Fruit fly (Drosophila melanogaster): Measurements from ENCODE around the gene CG6576.

The CG6576 gene

DNA sequence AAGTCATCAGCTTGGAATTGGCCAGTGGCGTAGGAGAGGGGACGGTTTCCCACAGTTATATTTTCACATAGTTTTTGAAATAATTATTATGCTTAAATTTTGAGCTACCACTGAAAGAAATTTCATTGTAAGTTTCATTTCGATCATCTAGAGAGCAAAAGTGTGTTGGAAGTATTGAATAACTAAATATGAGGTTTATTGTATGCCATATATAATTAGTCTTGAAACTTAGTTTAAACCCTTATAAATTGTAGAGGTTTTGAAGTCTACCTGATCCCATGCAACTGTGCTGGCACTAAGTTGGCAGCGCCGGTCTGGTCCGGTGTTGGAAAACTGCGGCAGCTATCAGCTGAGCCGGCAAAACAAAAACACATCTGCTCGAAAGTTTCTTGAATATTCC lies 34.6 kb upstream of the CG6576 start, which contains the start of the genes CG32022 and CG6511 (continued):
- TF ChIP-seq slp2 (GFP tag; optimal IDR thresholded peaks at IDR 0.05) (peak; percentile 97), CG10654 (GFP tag; optimal IDR thresholded peaks at IDR 0.05) (peak; percentile 97), Side (GFP tag; optimal IDR thresholded peaks at IDR 0.05) (peak; percentile 96), CG18619 (GFP tag; optimal IDR thresholded peaks at IDR 0.05) (peak; percentile 97), CG11560 (tag; IDR thresholded peaks at IDR 0.05) (peak; percentile 91), Hmr (GFP tag; optimal IDR thresholded peaks at IDR 0.05) (peak; percentile 97), br (optimal IDR thresholded peaks at IDR 0.05) (no peak), fru (optimal IDR thresholded peaks at IDR 0.05) (no peak), Myb (GFP tag; optimal IDR thresholded peaks at IDR 0.05) (peak; percentile 88), CG18011 (GFP tag; optimal IDR thresholded peaks at IDR 0.05) (peak; percentile 86), sisA (GFP tag; IDR thresholded peaks at IDR 0.05) (peak; percentile 97), CG4404 (GFP tag; IDR thresholded peaks at IDR 0.05) (peak; percentile 98), CG11398 (GFP tag; optimal IDR thresholded peaks at IDR 0.05) (peak; percentile 93), slou (GFP tag; optimal IDR thresholded peaks at IDR 0.05) (peak; percentile 94), CG2889 (GFP tag; IDR thresholded peaks at IDR 0.05) (peak; percentile 92), CG8388 (GFP tag; optimal IDR thresholded peaks at IDR 0.05) (peak; percentile 94), CG2116 (GFP tag; optimal IDR thresholded peaks at IDR 0.05) (peak; percentile 95), pfk (GFP tag; optimal IDR thresholded peaks at IDR 0.05) (peak; percentile 67), lov (optimal IDR thresholded peaks at IDR 0.05) (no peak), lov (GFP tag; IDR thresholded peaks at IDR 0.05) (peak; percentile 84; the same call in 2 of the 3 replicates), CG15011 (GFP tag; optimal IDR thresholded peaks at IDR 0.05) (peak; percentile 93), shn (GFP tag; optimal IDR thresholded peaks at IDR 0.05) (peak; percentile 99), sug (tag; optimal IDR thresholded peaks at IDR 0.05) (peak; percentile 98), ken (GFP tag; IDR thresholded peaks at IDR 0.05) (peak; percentile 94), CG8290 (GFP tag; optimal IDR thresholded peaks at IDR 0.05) (peak; percentile 95), CG8290 (tag; optimal IDR thresholded peaks at IDR 0.05) (peak in 1 of 2 experiments; percentile 90), CG13287 (GFP tag; IDR thresholded peaks at IDR 0.05; ENCODE audit: partially characterized antibody) (peak; percentile 49), CG10431 (GFP tag; optimal IDR thresholded peaks at IDR 0.05) (peak; percentile 96), CG4854 (GFP tag; optimal IDR thresholded peaks at IDR 0.05) (peak; percentile 95), Aef1 (GFP tag; IDR thresholded peaks at IDR 0.05) (peak; percentile 97), CG32532 (GFP tag; IDR thresholded peaks at IDR 0.05) (peak; percentile 97), CG14050 (GFP tag; IDR thresholded peaks at IDR 0.05) (peak; percentile 94), Atf6 (GFP tag; IDR thresholded peaks at IDR 0.05) (peak; percentile 95), Ets65A (GFP tag) (peak; percentile 100), Hey (tag; optimal IDR thresholded peaks at IDR 0.05) (peak; percentile 83), Doc2 (GFP tag; IDR thresholded peaks at IDR 0.05) (peak; percentile 87), vnd (GFP tag; IDR thresholded peaks at IDR 0.05; ENCODE audit: partially characterized antibody) (no peak), Dp (GFP tag; optimal IDR thresholded peaks at IDR 0.05) (peak; percentile 46), z (GFP tag; IDR thresholded peaks at IDR 0.05) (peak; percentile 11; the same call in 1 of the 3 replicates), CG4282 (GFP tag; optimal IDR thresholded peaks at IDR 0.05) (peak; percentile 93), Dbx (GFP tag; IDR thresholded peaks at IDR 0.05) (peak; percentile 97), CG14860 (GFP tag; IDR thresholded peaks at IDR 0.05; ENCODE audit: partially characterized antibody) (no peak), CG14710 (tag; optimal IDR thresholded peaks at IDR 0.05) (peak; percentile 96), tin (GFP tag; optimal IDR thresholded peaks at IDR 0.05) (peak; percentile 98), CG3838 (GFP tag; optimal IDR thresholded peaks at IDR 0.05) (peak; percentile 92), gsb (GFP tag; IDR thresholded peaks at IDR 0.05) (peak; percentile 89), CG34376 (GFP tag; optimal IDR thresholded peaks at IDR 0.05) (peak; percentile 97), yki (optimal IDR thresholded peaks at IDR 0.05) (no peak), CG12942 (GFP tag; optimal IDR thresholded peaks at IDR 0.05) (peak; percentile 98), Scr (GFP tag; IDR thresholded peaks at IDR 0.05; ENCODE audit: partially characterized antibody) (no peak; the same call in 1 of the 2 replicates), Dad (GFP tag; optimal IDR thresholded peaks at IDR 0.05) (peak; percentile 98), NK7.1 (GFP tag; optimal IDR thresholded peaks at IDR 0.05) (peak; percentile 95), CG17912 (GFP tag; optimal IDR thresholded peaks at IDR 0.05) (peak; percentile 86), Dip2 (GFP tag; IDR thresholded peaks at IDR 0.05) (peak; percentile 72)
